Fruit fly (Drosophila melanogaster) whole organism, adult: Measurements from ENCODE around the gene NimB3.

Experiments
- CG11617 ChIP-seq: fragments of 200-800 bp; sonication (Bioruptor generic); optimal IDR thresholded peaks from 2 replicates; lab custom pipeline; 2017; ENCODE audit warnings: mild to moderate bottlenecking, missing biosample characterization, missing genetic modification reagents, missing genetic modification characterization
- CG12768 ChIP-seq: fragments of 200-800 bp; sonication (Bioruptor generic); optimal IDR thresholded peaks from 2 replicates; lab custom pipeline; 2017; ENCODE audit warnings: missing biosample characterization, missing genetic modification characterization, mild to moderate bottlenecking, moderate library complexity, missing genetic modification reagents
- CG14711 ChIP-seq: fragments of 200-800 bp; sonication (Bioruptor generic); optimal IDR thresholded peaks from 2 replicates; lab custom pipeline; 2018; ENCODE audit warnings: missing biosample characterization, mild to moderate bottlenecking, missing genetic modification characterization, moderate library complexity
- CG1620 ChIP-seq: fragments of 200-800 bp; sonication (Bioruptor generic); optimal IDR thresholded peaks from 2 replicates; lab custom pipeline; 2016; ENCODE audit warnings: missing biosample characterization, missing genetic modification characterization
- CG33017 ChIP-seq: fragments of 200-800 bp; sonication (Bioruptor generic); optimal IDR thresholded peaks from 2 replicates; lab custom pipeline; 2018; ENCODE audit warnings: missing biosample characterization, mild to moderate bottlenecking, missing genetic modification characterization, moderate library complexity
- CG5204 ChIP-seq: fragments of 200-800 bp; sonication (Bioruptor generic); optimal IDR thresholded peaks from 2 replicates; lab custom pipeline; 2016; ENCODE audit warnings: missing biosample characterization, missing genetic modification characterization
- CG7045 ChIP-seq: fragments of 200-800 bp; sonication (Bioruptor generic); optimal IDR thresholded peaks from 2 replicates; lab custom pipeline; 2017; ENCODE audit warnings: missing biosample characterization, mild to moderate bottlenecking, missing genetic modification characterization
- CG7101 ChIP-seq: fragments of 200-800 bp; sonication (Bioruptor generic); optimal IDR thresholded peaks from 2 replicates; lab custom pipeline; 2018; ENCODE audit warnings: missing biosample characterization, mild to moderate bottlenecking, missing genetic modification characterization, moderate library complexity
- Clk ChIP-seq: fragments of 200-800 bp; sonication (Bioruptor generic); optimal IDR thresholded peaks from 2 replicates; lab custom pipeline; 2017; ENCODE audit warnings: missing biosample characterization, missing genetic modification characterization
- Crg-1 ChIP-seq: fragments of 200-800 bp; sonication (Bioruptor generic); optimal IDR thresholded peaks from 2 replicates; lab custom pipeline; 2016; ENCODE audit warnings: missing biosample characterization, missing genetic modification characterization
- Hr96 ChIP-seq: fragments of 200-800 bp; sonication (Bioruptor generic); optimal IDR thresholded peaks from 2 replicates; lab custom pipeline; 2016; ENCODE audit warnings: missing biosample characterization, missing genetic modification characterization
- Mnt ChIP-seq: fragments of 200-800 bp; sonication (Bioruptor generic); optimal IDR thresholded peaks from 2 replicates; lab custom pipeline; 2016; ENCODE audit warnings: missing biosample characterization, mild to moderate bottlenecking, missing genetic modification characterization
- bab1 ChIP-seq: fragments of 200-800 bp; sonication (Bioruptor generic); optimal IDR thresholded peaks from 3 replicates; lab custom pipeline; 2019; ENCODE audit warnings: missing biosample characterization, mild to moderate bottlenecking, missing genetic modification characterization, moderate library complexity
- cic ChIP-seq: fragments of 200-800 bp; sonication (Bioruptor generic); optimal IDR thresholded peaks from 2 replicates; lab custom pipeline; 2017; ENCODE audit warnings: missing biosample characterization, mild to moderate bottlenecking, missing genetic modification characterization, moderate library complexity
- cnc ChIP-seq, 2 experiments: fragments of >200 bp; optimal IDR thresholded peaks; 2 replicates each; lab custom pipeline; 2017
- kay ChIP-seq: fragments of 200-800 bp; sonication (Bioruptor generic); peaks from one replicate; lab custom pipeline; 2016; ENCODE audit warnings: missing biosample characterization, missing genetic modification characterization, borderline replicate concordance
- ovo ChIP-seq: fragments of 200-800 bp; sonication (Bioruptor generic); optimal IDR thresholded peaks from 2 replicates; lab custom pipeline; 2016; ENCODE audit warnings: missing biosample characterization, missing genetic modification characterization
- pad ChIP-seq: fragments of 200-800 bp; sonication (Bioruptor generic); optimal IDR thresholded peaks from 3 replicates; lab custom pipeline; 2017; ENCODE audit warnings: missing biosample characterization, missing genetic modification characterization, mild to moderate bottlenecking, moderate library complexity, missing genetic modification reagents
- tj ChIP-seq: fragments of 200-800 bp; sonication (Bioruptor generic); optimal IDR thresholded peaks from 3 replicates; lab custom pipeline; 2017; ENCODE audit warnings: missing biosample characterization, mild to moderate bottlenecking, missing genetic modification characterization, moderate library complexity
- toe ChIP-seq: fragments of 200-800 bp; sonication (Bioruptor generic); optimal IDR thresholded peaks from 2 replicates; lab custom pipeline; 2016; ENCODE audit warnings: missing biosample characterization, missing genetic modification characterization

The NimB3 gene

dm6 chr2L:14010410-14010809, 42.6 kb upstream of the NimB3 start:
- TF ChIP-seq Crg-1 (GFP tag; lab: Kevin White, UChicago) (no peak), pad (GFP tag; lab: Kevin White, UChicago) (no peak), kay (GFP tag; lab: Kevin White, UChicago) (peak; percentile 84), CG7101 (tag; lab: Kevin White, UChicago) (no peak), CG12768 (GFP tag; lab: Kevin White, UChicago) (peak; percentile 29), Hr96 (GFP tag; lab: Kevin White, UChicago) (no peak), ovo (GFP tag; lab: Kevin White, UChicago) (no peak), bab1 (GFP tag; lab: Kevin White, UChicago) (no peak), CG5204 (GFP tag; lab: Kevin White, UChicago) (no peak), Clk (GFP tag; lab: Kevin White, UChicago) (no peak), CG14711 (no peak)

DNA sequence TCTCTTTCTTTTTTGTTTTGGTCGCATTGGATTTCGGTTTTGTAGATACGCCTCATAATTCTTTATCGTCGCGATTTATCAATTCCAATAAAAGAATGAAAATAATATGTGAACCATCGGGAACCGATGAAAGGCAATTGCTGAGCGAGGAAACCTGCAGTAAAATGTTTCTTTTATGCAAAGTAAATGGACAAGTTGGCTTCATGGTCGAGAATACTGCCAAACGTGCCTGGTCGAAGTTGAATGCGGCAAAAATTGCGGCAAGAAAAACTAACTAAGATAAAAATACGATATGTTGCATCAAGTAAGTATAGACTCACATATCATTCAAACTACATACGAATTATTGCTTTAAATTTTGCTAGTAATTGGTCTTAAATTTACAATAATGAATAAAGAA, 40.0 kb upstream of the NimB3 start, which contains the start of gene CG42692:
Gene CG42692, plus strand, starts transcription at position 301 of the 400 bp plus-strand sequence.
- TF ChIP-seq CG5204 (GFP tag; lab: Kevin White, UChicago) = no peak
- no peak for TF ChIP-seq CG1620 (GFP tag; lab: Kevin White, UChicago)
- TF ChIP-seq CG33017 (tag; lab: Kevin White, UChicago) = no peak
- TF ChIP-seq bab1 (GFP tag; lab: Kevin White, UChicago) = no peak
- no peak for TF ChIP-seq Clk (GFP tag; lab: Kevin White, UChicago)
- peak; percentile 40 for TF ChIP-seq kay (GFP tag; lab: Kevin White, UChicago)

- TF ChIP-seq toe (GFP tag; lab: Kevin White, UChicago) (no peak), CG1620 (GFP tag; lab: Kevin White, UChicago) (no peak)
These were observed 34.1 kb upstream of the NimB3 start for dm6 chr2L:14001887-14002286.

DNA sequence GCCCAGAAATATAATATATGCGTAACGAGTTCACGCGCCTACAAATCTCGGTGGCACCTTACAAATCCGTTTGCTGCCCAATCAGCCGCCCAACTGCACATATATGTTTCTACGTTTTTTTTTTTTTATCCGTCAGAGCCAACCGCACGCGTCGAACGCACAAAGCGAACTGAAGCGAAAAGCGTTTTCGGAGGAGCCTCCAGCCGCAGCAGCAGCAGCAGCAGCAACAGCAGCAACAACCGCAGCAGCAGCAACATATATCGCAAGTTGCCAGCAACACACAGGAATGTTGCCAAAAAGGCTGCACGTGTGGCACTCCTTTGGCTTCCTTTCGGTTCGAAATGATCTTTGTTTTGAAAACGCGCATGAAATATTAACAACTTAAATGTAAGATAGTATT, 33.3 kb upstream of the NimB3 start, which contains the start of gene rk:
Gene rk, minus strand, starts transcription at position 171 of the 400 bp plus-strand sequence.
- TF ChIP-seq pad (GFP tag; lab: Kevin White, UChicago) (no peak), Hr96 (GFP tag; lab: Kevin White, UChicago) (no peak), CG33017 (tag; lab: Kevin White, UChicago) (no peak), CG5204 (GFP tag; lab: Kevin White, UChicago) (no peak), cic (GFP tag; lab: Kevin White, UChicago) (no peak), Clk (GFP tag; lab: Kevin White, UChicago) (no peak), ovo (GFP tag; lab: Kevin White, UChicago) (no peak), Crg-1 (GFP tag; lab: Kevin White, UChicago) (no peak), cnc (optimal IDR thresholded peaks at IDR 0.05; lab: Kevin White, UChicago) (no peak), tj (GFP tag; lab: Kevin White, UChicago) (no peak), kay (GFP tag; lab: Kevin White, UChicago) (no peak), Mnt (GFP tag; lab: Kevin White, UChicago) (no peak), CG11617 (GFP tag; lab: Kevin White, UChicago) (no peak), CG7101 (tag; lab: Kevin White, UChicago) (no peak)

DNA sequence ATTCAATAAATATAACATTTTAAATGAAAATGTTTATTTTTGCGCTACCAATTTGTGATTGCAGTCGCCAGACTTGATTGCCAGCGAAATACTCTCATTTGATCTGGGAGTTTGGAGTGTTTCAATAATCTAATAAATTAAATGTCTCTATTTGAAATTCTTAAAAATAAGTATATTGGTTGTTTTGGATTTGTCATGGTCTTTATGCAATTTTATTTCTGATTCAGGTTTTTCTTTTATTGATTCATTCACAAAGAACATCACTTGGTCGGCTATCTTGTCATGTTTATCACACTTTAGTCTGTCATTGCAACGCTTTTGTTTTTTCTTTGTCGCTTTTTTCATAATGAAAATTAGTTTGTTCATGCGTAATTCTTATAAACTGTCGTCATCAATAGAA, 31.2 kb upstream of the NimB3 start:
- no peak for TF ChIP-seq CG14711
- no peak for TF ChIP-seq Crg-1 (GFP tag; lab: Kevin White, UChicago)

- TF ChIP-seq cic (GFP tag; lab: Kevin White, UChicago) (no peak), tj (GFP tag; lab: Kevin White, UChicago) (no peak), CG12768 (GFP tag; lab: Kevin White, UChicago) (no peak), CG33017 (tag; lab: Kevin White, UChicago) (no peak), CG5204 (GFP tag; lab: Kevin White, UChicago) (no peak), Crg-1 (GFP tag; lab: Kevin White, UChicago) (no peak), Hr96 (GFP tag; lab: Kevin White, UChicago) (no peak), CG1620 (GFP tag; lab: Kevin White, UChicago) (no peak), ovo (GFP tag; lab: Kevin White, UChicago) (no peak), kay (GFP tag; lab: Kevin White, UChicago) (no peak), Mnt (GFP tag; lab: Kevin White, UChicago) (no peak), toe (GFP tag; lab: Kevin White, UChicago) (no peak), CG7101 (tag; lab: Kevin White, UChicago) (no peak), CG7045 (GFP tag; lab: Kevin White, UChicago) (no peak), pad (GFP tag; lab: Kevin White, UChicago) (no peak), cnc (optimal IDR thresholded peaks at IDR 0.05; lab: Kevin White, UChicago) (no peak), CG14711 (no peak), Clk (GFP tag; lab: Kevin White, UChicago) (no peak), CG11617 (GFP tag; lab: Kevin White, UChicago) (no peak)
These were observed 12.0 kb upstream of the NimB3 start, which contains the start of gene NimC2 for dm6 chr2L:13979826-13980225. Gene NimC2, plus strand, starts transcription at chr2L:13980126.

- no peak for TF ChIP-seq tj (GFP tag; lab: Kevin White, UChicago)
- TF ChIP-seq Clk (GFP tag; lab: Kevin White, UChicago) = no peak
- TF ChIP-seq CG5204 (GFP tag; lab: Kevin White, UChicago) = no peak
- no peak for TF ChIP-seq CG1620 (GFP tag; lab: Kevin White, UChicago)
- TF ChIP-seq cic (GFP tag; lab: Kevin White, UChicago) = peak; percentile 33
- TF ChIP-seq CG11617 (GFP tag; lab: Kevin White, UChicago) = no peak
- no peak for TF ChIP-seq CG14711
- no peak for TF ChIP-seq CG7045 (GFP tag; lab: Kevin White, UChicago)
- TF ChIP-seq Mnt (GFP tag; lab: Kevin White, UChicago) = peak; percentile 18
- TF ChIP-seq cnc (optimal IDR thresholded peaks at IDR 0.05; lab: Kevin White, UChicago) = no peak
- TF ChIP-seq kay (GFP tag; lab: Kevin White, UChicago) = peak; percentile 59
- no peak for TF ChIP-seq Crg-1 (GFP tag; lab: Kevin White, UChicago)
- peak; percentile 9 for TF ChIP-seq Hr96 (GFP tag; lab: Kevin White, UChicago)
- TF ChIP-seq toe (GFP tag; lab: Kevin White, UChicago) = no peak
- no peak for TF ChIP-seq CG33017 (tag; lab: Kevin White, UChicago)
- no peak for TF ChIP-seq CG12768 (GFP tag; lab: Kevin White, UChicago)
These were observed 9.3 kb upstream of the NimB3 start, which contains the start of gene Cyp28a5 for dm6 chr2L:13977073-13977472. Gene Cyp28a5, plus strand, starts transcription at chr2L:13977302.
